Fruit fly (Drosophila melanogaster) whole organism, adult: ENCODE data around the gene NT1.

Source experiments
- CG11617 ChIP-seq: fragments of 200-800 bp; sonication (Bioruptor generic); optimal IDR thresholded peaks from 2 replicates; lab custom pipeline; 2017; ENCODE audit warnings: mild to moderate bottlenecking, missing biosample characterization, missing genetic modification reagents, missing genetic modification characterization
- CG12768 ChIP-seq: fragments of 200-800 bp; sonication (Bioruptor generic); optimal IDR thresholded peaks from 2 replicates; lab custom pipeline; 2017; ENCODE audit warnings: missing biosample characterization, missing genetic modification characterization, mild to moderate bottlenecking, moderate library complexity, missing genetic modification reagents
- CG5204 ChIP-seq: fragments of 200-800 bp; sonication (Bioruptor generic); optimal IDR thresholded peaks from 2 replicates; lab custom pipeline; 2016; ENCODE audit warnings: missing biosample characterization, missing genetic modification characterization
- CG7101 ChIP-seq: fragments of 200-800 bp; sonication (Bioruptor generic); optimal IDR thresholded peaks from 2 replicates; lab custom pipeline; 2018; ENCODE audit warnings: missing biosample characterization, mild to moderate bottlenecking, missing genetic modification characterization, moderate library complexity
- Crg-1 ChIP-seq: fragments of 200-800 bp; sonication (Bioruptor generic); optimal IDR thresholded peaks from 2 replicates; lab custom pipeline; 2016; ENCODE audit warnings: missing biosample characterization, missing genetic modification characterization
- ovo ChIP-seq: fragments of 200-800 bp; sonication (Bioruptor generic); optimal IDR thresholded peaks from 2 replicates; lab custom pipeline; 2016; ENCODE audit warnings: missing biosample characterization, missing genetic modification characterization
- pad ChIP-seq: fragments of 200-800 bp; sonication (Bioruptor generic); optimal IDR thresholded peaks from 3 replicates; lab custom pipeline; 2017; ENCODE audit warnings: missing biosample characterization, missing genetic modification characterization, mild to moderate bottlenecking, moderate library complexity, missing genetic modification reagents

- TF ChIP-seq CG7101 (tag; lab: Kevin White, UChicago) (no peak), Crg-1 (GFP tag; lab: Kevin White, UChicago) (no peak), pad (GFP tag; lab: Kevin White, UChicago) (no peak), ovo (GFP tag; lab: Kevin White, UChicago) (no peak), CG11617 (GFP tag; lab: Kevin White, UChicago) (no peak), CG12768 (GFP tag; lab: Kevin White, UChicago) (no peak), CG5204 (GFP tag; lab: Kevin White, UChicago) (no peak)
Measured at dm6 chr3L:4531941-4532478, 23.8 kb upstream of the NT1 start, which contains the start of gene Tie.
